Worm (Caenorhabditis elegans): ENCODE data around the gene F18E9.8.
"Not testable (repeated sequence)": the region's sequence is repeated elsewhere in the genome, so short reads cannot be mapped to it uniquely, and the experiment has no call there.

F18E9.8 gene

ce11 chrX:8581447-8581846, at the start of gene F18E9.8:
F18E9.8 (minus strand) TSS chrX:8581547.
- no peak for TF ChIP-seq him-1 (tag; optimal IDR thresholded peaks at IDR 0.05)
- no peak for TF ChIP-seq dao-5 (tag; optimal IDR thresholded peaks at IDR 0.05)
- TF ChIP-seq W03F9.2 (tag; optimal IDR thresholded peaks at IDR 0.05) = no peak

ce11 chrX:8625090-8625489, 43.7 kb upstream of the F18E9.8 start, which contains the start of gene K01A12.3:
K01A12.3 (minus strand) TSS chrX:8625190.
- TF ChIP-seq W03F9.2 (tag; optimal IDR thresholded peaks at IDR 0.05) (no peak), him-1 (tag; optimal IDR thresholded peaks at IDR 0.05) (no peak), dao-5 (tag; optimal IDR thresholded peaks at IDR 0.05) (no peak)

ce11 chrX:8623840-8624591, 42.7 kb upstream of the F18E9.8 start:
- TF ChIP-seq W03F9.2 (tag; optimal IDR thresholded peaks at IDR 0.05) (peak; percentile 15), him-1 (tag; optimal IDR thresholded peaks at IDR 0.05) (no peak), dao-5 (tag; optimal IDR thresholded peaks at IDR 0.05) (peak; percentile 14)

ce11 chrX:8613053-8613452, 31.7 kb upstream of the F18E9.8 start, which contains the start of gene K01A12.2:
K01A12.2 (plus strand) TSS chrX:8613353.
- no peak for TF ChIP-seq W03F9.2 (tag; optimal IDR thresholded peaks at IDR 0.05)

DNA sequence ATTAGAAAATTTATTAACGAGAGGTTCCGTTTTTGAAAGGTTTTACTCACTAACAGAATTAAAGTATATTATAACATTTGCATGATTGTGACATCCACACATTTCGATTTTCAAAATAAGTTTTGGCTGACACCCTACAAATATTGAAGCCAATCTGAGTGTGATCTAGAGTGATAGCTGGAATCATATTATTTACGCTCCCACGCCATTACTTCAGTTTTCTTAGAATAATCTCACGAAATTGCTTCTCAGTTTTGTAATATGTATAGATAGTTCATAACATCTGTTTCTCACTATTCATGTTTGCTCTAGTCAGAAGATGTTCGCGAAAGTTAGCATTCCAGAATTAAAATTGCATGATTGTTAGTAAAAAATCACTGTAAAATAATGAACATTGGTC, 30.9 kb upstream of the F18E9.8 start:
- TF ChIP-seq W03F9.2 (tag; optimal IDR thresholded peaks at IDR 0.05) = no peak
- TF ChIP-seq dao-5 (tag; optimal IDR thresholded peaks at IDR 0.05) = no peak
- TF ChIP-seq him-1 (tag; optimal IDR thresholded peaks at IDR 0.05) = no peak

DNA sequence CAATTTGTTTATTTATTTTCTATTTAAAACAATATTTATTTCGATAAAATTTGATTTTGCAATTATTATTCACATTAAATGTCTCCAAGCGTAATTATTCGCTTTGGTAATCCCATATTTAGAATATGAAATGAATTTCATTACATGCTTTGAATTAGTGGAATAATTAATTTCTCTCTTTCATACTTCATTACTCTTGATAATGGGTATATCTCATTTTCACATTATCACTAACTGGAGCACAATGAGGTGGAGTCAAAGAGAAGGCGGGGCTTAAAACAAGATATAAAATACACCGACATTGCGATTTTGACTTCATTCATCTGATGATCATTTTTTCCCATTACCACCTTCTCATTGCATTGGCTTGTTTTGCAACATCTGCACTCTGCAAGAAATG, 29.3 kb upstream of the F18E9.8 start, which contains the start of gene K01A12.4:
TSS of gene K01A12.4 (plus strand) at position 301 of the 400 bp plus-strand sequence.
- TF ChIP-seq him-1, dao-5, W03F9.2 (tag; optimal IDR thresholded peaks at IDR 0.05): not testable (repeated sequence)

ce11 chrX:8608756-8609155, 27.4 kb upstream of the F18E9.8 start:
- no peak for TF ChIP-seq him-1 (tag; optimal IDR thresholded peaks at IDR 0.05)
- peak; percentile 12 for TF ChIP-seq dao-5 (tag; optimal IDR thresholded peaks at IDR 0.05)

DNA sequence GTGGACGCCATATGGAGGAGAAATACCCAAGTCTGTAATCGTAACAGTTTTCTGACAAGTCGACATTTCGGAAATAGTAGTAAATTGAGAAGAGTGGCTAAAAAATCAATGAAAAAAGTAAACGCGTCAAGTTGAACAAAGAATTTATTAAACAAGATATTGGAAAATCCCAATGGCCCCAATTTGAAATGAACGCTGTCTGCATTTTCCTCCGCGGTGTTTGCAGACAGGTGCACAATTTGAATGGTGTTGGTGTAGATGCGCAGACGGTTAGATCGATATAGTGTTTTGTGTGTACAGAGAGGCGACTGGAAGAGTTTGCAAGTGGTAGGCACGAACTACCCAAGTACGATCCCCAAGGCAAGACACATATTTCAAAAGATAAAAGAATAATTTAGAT, 23.7 kb upstream of the F18E9.8 start, which contains the start of the genes H35N09.2 and H35N09.1:
TSS of gene H35N09.2 (minus strand) at position 54 of the 400 bp plus-strand sequence.
TSS of gene H35N09.1 (plus strand) at position 335 of the 400 bp plus-strand sequence.
- TF ChIP-seq dao-5 (tag; optimal IDR thresholded peaks at IDR 0.05) (no peak), him-1 (tag; optimal IDR thresholded peaks at IDR 0.05) (no peak), W03F9.2 (tag; optimal IDR thresholded peaks at IDR 0.05) (no peak)

- TF ChIP-seq dao-5 (tag; optimal IDR thresholded peaks at IDR 0.05) (no peak), him-1 (tag; optimal IDR thresholded peaks at IDR 0.05) (no peak), W03F9.2 (tag; optimal IDR thresholded peaks at IDR 0.05) (no peak)
These were observed 22.8 kb upstream of the F18E9.8 start for ce11 chrX:8604160-8604559.

DNA sequence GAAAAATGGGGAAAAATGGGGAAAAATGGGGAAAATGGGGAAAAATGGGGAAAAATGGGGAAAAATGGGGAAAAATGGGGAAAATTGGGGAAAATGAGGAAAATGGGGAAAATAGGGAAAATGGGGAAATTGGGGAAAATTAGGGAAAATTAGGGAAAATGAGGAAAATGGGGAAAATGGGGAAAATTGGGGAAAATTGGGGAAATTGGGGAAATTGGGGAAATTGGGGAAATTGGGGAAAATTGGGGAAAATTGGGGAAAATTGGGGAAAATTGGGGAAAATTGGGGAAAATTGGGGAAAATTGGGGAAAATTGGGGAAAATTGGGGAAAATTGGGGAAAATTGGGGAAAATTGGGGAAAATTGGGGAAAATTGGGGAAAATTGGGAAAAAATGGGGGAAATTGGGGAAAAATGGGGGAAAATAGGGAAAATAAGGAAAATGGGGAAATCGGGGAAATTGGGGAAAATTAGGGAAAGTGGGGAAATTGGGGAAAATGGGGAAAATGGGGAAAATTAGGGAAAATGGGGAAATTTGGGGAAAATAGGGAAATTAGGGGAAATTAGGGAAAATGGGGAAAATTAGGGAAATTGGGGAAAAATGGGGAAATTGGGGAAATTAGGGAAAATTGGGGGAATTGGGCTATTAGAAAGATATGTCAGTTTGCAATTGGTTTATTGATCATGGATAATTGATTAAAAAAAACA, 21.5 kb upstream of the F18E9.8 start:
- no peak for TF ChIP-seq him-1 (tag; optimal IDR thresholded peaks at IDR 0.05)

ce11 chrX:8601235-8601634, 19.9 kb upstream of the F18E9.8 start, which contains the start of gene F18E9.1:
F18E9.1 (plus strand) TSS chrX:8601535.
- no peak for TF ChIP-seq dao-5 (tag; optimal IDR thresholded peaks at IDR 0.05)
- no peak for TF ChIP-seq W03F9.2 (tag; optimal IDR thresholded peaks at IDR 0.05)
- TF ChIP-seq him-1 (tag; optimal IDR thresholded peaks at IDR 0.05) = no peak

DNA sequence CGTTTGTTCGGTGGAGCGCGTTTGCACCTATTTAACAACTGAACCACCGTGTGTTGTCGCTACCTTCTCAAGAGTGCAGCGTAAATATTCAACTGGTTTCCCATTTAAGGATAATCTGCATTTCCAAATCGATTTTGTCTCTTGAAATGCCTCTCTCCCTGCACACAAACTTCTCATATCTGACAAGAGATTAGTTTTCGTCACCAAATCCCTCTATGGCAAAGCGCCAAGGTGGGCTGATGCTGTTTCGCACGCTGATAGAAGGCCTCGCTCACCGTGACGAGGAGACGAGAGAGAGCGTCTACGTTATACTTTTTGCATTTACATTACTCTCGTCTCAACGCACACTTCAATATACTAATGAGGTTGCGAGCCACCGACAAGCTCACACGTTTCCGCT, 18.4 kb upstream of the F18E9.8 start:
- no peak for TF ChIP-seq him-1 (tag; optimal IDR thresholded peaks at IDR 0.05)

ce11 chrX:8598491-8598890, 17.1 kb upstream of the F18E9.8 start:
- TF ChIP-seq W03F9.2 (tag; optimal IDR thresholded peaks at IDR 0.05) (no peak), him-1 (tag; optimal IDR thresholded peaks at IDR 0.05) (no peak), dao-5 (tag; optimal IDR thresholded peaks at IDR 0.05) (no peak)

DNA sequence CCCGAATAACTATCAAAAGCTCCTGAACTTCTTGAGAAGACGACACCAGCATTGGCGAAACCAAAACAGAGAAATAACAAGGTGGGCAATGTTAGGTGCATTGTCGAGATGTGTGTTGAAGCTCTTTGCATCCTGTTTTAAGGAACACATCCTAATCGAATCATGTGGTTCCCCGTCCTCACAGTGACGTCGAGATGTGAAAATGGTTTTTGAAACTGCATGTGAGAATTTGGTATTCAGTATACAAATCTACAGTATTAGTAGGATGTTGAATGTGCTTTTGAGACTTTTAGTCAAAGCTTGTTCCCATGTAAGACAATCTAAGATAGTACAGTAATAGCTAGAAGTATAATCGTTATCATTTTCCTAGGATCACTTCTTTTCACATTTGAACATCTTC, 16.3 kb upstream of the F18E9.8 start, which contains the start of gene F18E9.7:
TSS of gene F18E9.7 (minus strand) at position 101 of the 400 bp plus-strand sequence.
- TF ChIP-seq W03F9.2 (tag; optimal IDR thresholded peaks at IDR 0.05) = no peak
- TF ChIP-seq him-1 (tag; optimal IDR thresholded peaks at IDR 0.05) = no peak
- TF ChIP-seq dao-5 (tag; optimal IDR thresholded peaks at IDR 0.05) = no peak
